Fruit fly (Drosophila melanogaster): ENCODE measurements around the gene CG14384.

DNA sequence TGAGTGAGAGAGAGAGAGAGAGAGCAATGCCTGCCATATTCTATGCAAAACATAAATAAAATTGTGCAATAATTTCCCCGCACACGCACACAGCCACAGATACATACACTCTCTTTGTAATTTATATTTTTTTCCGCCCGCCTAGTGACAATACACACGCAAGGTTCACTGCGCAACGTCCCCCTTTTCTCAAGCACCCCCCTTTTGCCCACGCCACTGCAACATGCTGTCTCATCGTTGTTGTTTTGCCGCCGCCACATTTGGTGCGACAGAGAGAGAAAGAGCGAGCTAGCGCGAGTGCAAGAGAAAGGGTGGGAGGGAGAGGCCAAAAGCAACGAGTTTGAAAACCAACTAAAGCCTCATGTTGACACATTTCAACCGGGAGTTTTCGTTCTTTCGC lies 44.8 kb upstream of the CG14384 start:
- TF ChIP-seq h (GFP tag; optimal IDR thresholded peaks at IDR 0.05), result peak; percentile 85
- peak; percentile 64 to 83 for TF ChIP-seq foxo (GFP tag; optimal IDR thresholded peaks at IDR 0.05)
- peak; percentile 47 for TF ChIP-seq woc (GFP tag; optimal IDR thresholded peaks at IDR 0.05)
- no peak for TF ChIP-seq Hr78 (GFP tag; optimal IDR thresholded peaks at IDR 0.05)
- peak; percentile 45 for TF ChIP-seq sv (GFP tag; optimal IDR thresholded peaks at IDR 0.05)
- peak; percentile 75 for TF ChIP-seq psq (GFP tag; optimal IDR thresholded peaks at IDR 0.05)
